Worm (Caenorhabditis elegans) whole organism, L4/young adult: ENCODE measurements around the gene set-4.

ENCODE experiments used
- W03F9.2 ChIP-seq: fragments of 150-350 bp; optimal IDR thresholded peaks from 2 replicates; lab custom pipeline; 2014; ENCODE audit warnings: missing biosample characterization, missing genetic modification characterization
- dao-5 ChIP-seq: sonication (generic microtip); optimal IDR thresholded peaks from 2 replicates; lab custom pipeline; 2016; ENCODE audit warnings: missing genotype, missing genetic modification characterization, moderate library complexity, missing compliant biosample characterization
- him-1 ChIP-seq: sonication (generic microtip); optimal IDR thresholded peaks from 2 replicates; lab custom pipeline; 2016; ENCODE audit warnings: missing genotype, missing genetic modification reagents, missing genetic modification characterization, missing compliant biosample characterization

ce11 chrII:6360822-6361221 is 29.7 kb upstream of the set-4 start, which contains the start of gene K10B2.4:
- TF ChIP-seq W03F9.2 (tag; lab: Kevin White, UChicago) (peak; percentile 72), him-1 (tag; lab: Kevin White, UChicago) (no peak), dao-5 (tag; lab: Kevin White, UChicago) (no peak)
